Worm (Caenorhabditis elegans) whole organism, early embryonic: ENCODE results near the gene sru-35.
"Not testable (repeated sequence)": the region's sequence is repeated elsewhere in the genome, so short reads cannot be mapped to it uniquely, and the experiment has no call there.

ENCODE experiments used
- aly-1 ChIP-seq: sonication (generic microtip); optimal IDR thresholded peaks from 2 replicates; lab custom pipeline; 2016; ENCODE audit warnings: missing genetic modification characterization, missing compliant biosample characterization
- ama-1 ChIP-seq: fragments of 150-350 bp; optimal IDR thresholded peaks from 2 replicates; lab custom pipeline; 2014
- ceh-13 ChIP-seq: fragments of 200-800 bp; sonication (Bioruptor generic); optimal IDR thresholded peaks from 2 replicates; lab custom pipeline; 2018; ENCODE audit warnings: mild to moderate bottlenecking, missing genetic modification characterization, missing compliant biosample characterization
- ceh-36 ChIP-seq: sonication (generic microtip); optimal IDR thresholded peaks from 2 replicates; lab custom pipeline; 2016; ENCODE audit warnings: missing genetic modification characterization, inconsistent platforms, missing compliant biosample characterization
- ets-7 ChIP-seq: sonication (generic microtip); optimal IDR thresholded peaks from 2 replicates; lab custom pipeline; 2016; ENCODE audit warnings: missing genotype, missing genetic modification characterization, missing compliant biosample characterization
- flt-1 ChIP-seq: fragments of 200-800 bp; sonication (Bioruptor generic); IDR thresholded peaks from 2 replicates; pipeline ENCODE4 v1.3.6; 2022; ENCODE audit warnings: missing genetic modification characterization, missing compliant biosample characterization
- hnd-1 ChIP-seq: sonication (generic microtip); optimal IDR thresholded peaks from 2 replicates; lab custom pipeline; 2016; ENCODE audit warnings: missing genetic modification characterization, missing compliant biosample characterization
- scrt-1 ChIP-seq: fragments of 200-800 bp; sonication (Bioruptor generic); IDR thresholded peaks from 2 replicates; pipeline ENCODE4 v1.3.6; 2022; ENCODE audit warnings: missing genetic modification characterization, missing compliant biosample characterization
- sea-1 ChIP-seq: fragments of 200-800 bp; sonication (Bioruptor generic); conservative IDR thresholded peaks from 2 replicates; pipeline ENCODE4 v1.3.6; 2022; ENCODE audit warnings: missing genetic modification characterization, missing compliant biosample characterization
- tbx-37 ChIP-seq: fragments of 200-800 bp; sonication (Bioruptor generic); conservative IDR thresholded peaks from 2 replicates; pipeline ENCODE4 v1.3.6; 2022; ENCODE audit warnings: missing genetic modification reagents, missing genetic modification characterization, missing compliant biosample characterization
- tra-4 ChIP-seq: sonication (generic microtip); optimal IDR thresholded peaks from 2 replicates; lab custom pipeline; 2017; ENCODE audit warnings: missing genetic modification characterization, missing compliant biosample characterization

DNA sequence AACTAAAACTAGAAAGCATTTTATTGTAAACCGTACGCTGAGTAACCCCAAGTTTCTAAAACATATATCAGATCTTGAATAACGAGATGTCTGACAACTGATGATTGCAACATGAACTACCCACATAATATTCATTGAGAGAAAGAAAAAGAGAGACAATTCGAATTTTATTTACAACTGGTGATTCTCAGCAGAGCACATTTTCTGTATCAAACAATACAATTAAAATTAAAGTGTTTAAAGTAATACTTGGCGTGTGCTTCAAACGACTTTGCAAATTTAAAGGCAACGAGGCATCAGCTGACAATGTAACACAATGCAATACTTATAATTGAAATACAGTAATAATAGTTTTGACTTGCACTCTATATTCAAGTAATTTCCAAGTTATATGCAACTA, 2.0 kb downstream of the sru-35 start, which contains the start of gene C33D9.10:
- not testable (repeated sequence) for TF ChIP-seq flt-1 (GFP tag; lab: Robert Waterston, UW); tbx-37 (GFP tag; lab: Robert Waterston, UW); ceh-36 (tag; lab: Kevin White, UChicago); ama-1 (lab: Kevin White, UChicago); aly-1; hnd-1 (tag; lab: Kevin White, UChicago); ets-7 (tag; lab: Kevin White, UChicago); sea-1 (GFP tag; lab: Robert Waterston, UW); tra-4; ceh-13 (GFP tag; lab: Kevin White, UChicago); scrt-1 (GFP tag; lab: Robert Waterston, UW)
